Worm (Caenorhabditis elegans): ENCODE measurements around the gene F36H1.12.

Gene F36H1.12

ce11 chrIV:11094052-11094451 lies 40.5 kb upstream of the F36H1.12 start:
- no peak for TF ChIP-seq elt-2 (tag; optimal IDR thresholded peaks at IDR 0.05)
- no peak for TF ChIP-seq pha-4 (tag; optimal IDR thresholded peaks at IDR 0.05)
- TF ChIP-seq nhr-12 (tag; optimal IDR thresholded peaks at IDR 0.05): no peak
- TF ChIP-seq nhr-23 (tag; optimal IDR thresholded peaks at IDR 0.05): no peak
- no peak for TF ChIP-seq nhr-11 (tag; optimal IDR thresholded peaks at IDR 0.05)
- TF ChIP-seq mml-1 (tag; optimal IDR thresholded peaks at IDR 0.05): no peak
- no peak for TF ChIP-seq ama-1 (optimal IDR thresholded peaks at IDR 0.05)
- no peak for TF ChIP-seq nhr-67 (tag; optimal IDR thresholded peaks at IDR 0.05)

- TF ChIP-seq nhr-77 (tag; optimal IDR thresholded peaks at IDR 0.05): no peak
- no peak for TF ChIP-seq jun-1 (tag; optimal IDR thresholded peaks at IDR 0.05)
- no peak for TF ChIP-seq ama-1 (optimal IDR thresholded peaks at IDR 0.05)
- TF ChIP-seq zag-1 (tag; optimal IDR thresholded peaks at IDR 0.05): no peak
- no peak for TF ChIP-seq nhr-237 (tag; optimal IDR thresholded peaks at IDR 0.05)
- TF ChIP-seq pha-4 (tag; optimal IDR thresholded peaks at IDR 0.05): no peak
- no peak for TF ChIP-seq nfya-1 (tag; optimal IDR thresholded peaks at IDR 0.05; ENCODE audit: insufficient read depth)
- TF ChIP-seq nhr-23 (tag; optimal IDR thresholded peaks at IDR 0.05): peak; percentile 88
- TF ChIP-seq nhr-25 (tag; optimal IDR thresholded peaks at IDR 0.05): no peak
- no peak for TF ChIP-seq nhr-67 (tag; optimal IDR thresholded peaks at IDR 0.05)
- no peak for TF ChIP-seq tbx-2 (tag; optimal IDR thresholded peaks at IDR 0.05)
- TF ChIP-seq ceh-82 (tag; optimal IDR thresholded peaks at IDR 0.05): no peak
- no peak for TF ChIP-seq mml-1 (tag; optimal IDR thresholded peaks at IDR 0.05)
- TF ChIP-seq nhr-76 (tag; optimal IDR thresholded peaks at IDR 0.05): no peak
- no peak for TF ChIP-seq ceh-9 (tag; optimal IDR thresholded peaks at IDR 0.05)
- no peak for TF ChIP-seq snpc-4 (tag; optimal IDR thresholded peaks at IDR 0.05)
- TF ChIP-seq mdl-1 (tag; optimal IDR thresholded peaks at IDR 0.05): no peak
- TF ChIP-seq fkh-2 (tag; optimal IDR thresholded peaks at IDR 0.05): no peak
- TF ChIP-seq lin-15B (tag; optimal IDR thresholded peaks at IDR 0.05): no peak
- TF ChIP-seq fos-1 (tag; optimal IDR thresholded peaks at IDR 0.05): no peak
- TF ChIP-seq nhr-12 (tag; optimal IDR thresholded peaks at IDR 0.05): no peak
- TF ChIP-seq ztf-4 (tag; optimal IDR thresholded peaks at IDR 0.05): no peak
- no peak for TF ChIP-seq nhr-11 (tag; optimal IDR thresholded peaks at IDR 0.05)
- peak; percentile 0 for TF ChIP-seq nhr-43 (tag; optimal IDR thresholded peaks at IDR 0.05; ENCODE audit: poor library complexity, severe bottlenecking)
- no peak for TF ChIP-seq daf-12 (tag; optimal IDR thresholded peaks at IDR 0.05)
- peak; percentile 1 for TF ChIP-seq egl-27 (tag; optimal IDR thresholded peaks at IDR 0.05)
- no peak for TF ChIP-seq fkh-10 (GFP tag; optimal IDR thresholded peaks at IDR 0.05)
- TF ChIP-seq elt-2 (tag; optimal IDR thresholded peaks at IDR 0.05): no peak
- peak in 1 of 3 experiments; percentile 57 for TF ChIP-seq elt-3 (tag; optimal IDR thresholded peaks at IDR 0.05)
- peak; percentile 19 for TF ChIP-seq ceh-28 (tag; optimal IDR thresholded peaks at IDR 0.05)
- TF ChIP-seq ztf-11 (tag; optimal IDR thresholded peaks at IDR 0.05): no peak
- no peak for TF ChIP-seq hmg-11 (tag; optimal IDR thresholded peaks at IDR 0.05)
- TF ChIP-seq eor-1 (tag; optimal IDR thresholded peaks at IDR 0.05): no peak
- peak; percentile 69 for TF ChIP-seq unc-62 (GFP tag; optimal IDR thresholded peaks at IDR 0.05)
- TF ChIP-seq ZK546.5 (tag; optimal IDR thresholded peaks at IDR 0.05): no peak
These were observed 39.1 kb upstream of the F36H1.12 start, which contains the start of gene bcc-1 for ce11 chrIV:11092502-11093080. TSS of gene bcc-1 (minus strand) at chrIV:11092552.

ce11 chrIV:11089527-11089926 lies 36.0 kb upstream of the F36H1.12 start, which contains the start of gene M7.7:
TSS of gene M7.7 (plus strand) at chrIV:11089827.
- TF ChIP-seq fkh-10 (GFP tag; optimal IDR thresholded peaks at IDR 0.05): no peak
- TF ChIP-seq ceh-16 (tag; optimal IDR thresholded peaks at IDR 0.05): no peak
- no peak for TF ChIP-seq skn-1 (tag; optimal IDR thresholded peaks at IDR 0.05)
- TF ChIP-seq jun-1 (tag; optimal IDR thresholded peaks at IDR 0.05): no peak
- no peak for TF ChIP-seq zag-1 (tag; optimal IDR thresholded peaks at IDR 0.05)
- TF ChIP-seq lin-15B (tag; optimal IDR thresholded peaks at IDR 0.05): no peak
- TF ChIP-seq tbx-2 (tag; optimal IDR thresholded peaks at IDR 0.05): no peak
- no peak for TF ChIP-seq elt-1 (tag; optimal IDR thresholded peaks at IDR 0.05)
- no peak for TF ChIP-seq ztf-11 (tag; optimal IDR thresholded peaks at IDR 0.05)
- no peak for TF ChIP-seq aly-2 (tag; optimal IDR thresholded peaks at IDR 0.05)
- TF ChIP-seq unc-62 (GFP tag; optimal IDR thresholded peaks at IDR 0.05): no peak
- TF ChIP-seq hmg-11 (tag; optimal IDR thresholded peaks at IDR 0.05): no peak
- TF ChIP-seq ZK546.5 (tag; optimal IDR thresholded peaks at IDR 0.05): no peak
- TF ChIP-seq nhr-76 (tag; optimal IDR thresholded peaks at IDR 0.05): no peak
- TF ChIP-seq nhr-25 (tag; optimal IDR thresholded peaks at IDR 0.05): no peak
- TF ChIP-seq lin-39 (tag; optimal IDR thresholded peaks at IDR 0.05): no peak
- TF ChIP-seq fos-1 (tag; optimal IDR thresholded peaks at IDR 0.05): no peak
